Worm (Caenorhabditis elegans): ENCODE measurements around the gene K04A8.19.

K04A8.19 gene

ce11 chrV:6546450-6547171, 7.6 kb downstream of the K04A8.19 start, which contains the start of gene dre-1 (continued):
- no peak for TF ChIP-seq hif-1 (tag; optimal IDR thresholded peaks at IDR 0.05)
- no peak for TF ChIP-seq nhr-48 (tag; optimal IDR thresholded peaks at IDR 0.05)
- no peak for TF ChIP-seq tag-97 (GFP tag; IDR thresholded peaks at IDR 0.05)
- TF ChIP-seq nhr-25 (tag; optimal IDR thresholded peaks at IDR 0.05; ENCODE audit: borderline replicate concordance, insufficient read depth), result no peak
- no peak for TF ChIP-seq lin-1 (GFP tag; IDR thresholded peaks at IDR 0.05)
- TF ChIP-seq lin-15B (tag; optimal IDR thresholded peaks at IDR 0.05), result no peak
- no peak for TF ChIP-seq ZK546.5 (tag; optimal IDR thresholded peaks at IDR 0.05)
- TF ChIP-seq dmd-9 (GFP tag; IDR thresholded peaks at IDR 0.05), result no peak
- 0 out of 2 replicates have a peak, but pooled peaks have one; percentile 18 for TF ChIP-seq dmd-6 (GFP tag; IDR thresholded peaks at IDR 0.05)
- TF ChIP-seq nhr-10 (tag; optimal IDR thresholded peaks at IDR 0.05), result no peak
- no peak for TF ChIP-seq D1046.2 (GFP tag; IDR thresholded peaks at IDR 0.05)
- TF ChIP-seq pqm-1 (tag; optimal IDR thresholded peaks at IDR 0.05), result peak; percentile 37
- no peak for TF ChIP-seq ceh-62 (tag; optimal IDR thresholded peaks at IDR 0.05)
- TF ChIP-seq set-16 (GFP tag; IDR thresholded peaks at IDR 0.05), result no peak
- peak; percentile 45 for TF ChIP-seq nhr-28 (tag; optimal IDR thresholded peaks at IDR 0.05)
- TF ChIP-seq lin-29 (GFP tag; IDR thresholded peaks at IDR 0.05), result no peak
- TF ChIP-seq F49E8.2 (tag; optimal IDR thresholded peaks at IDR 0.05; ENCODE audit: borderline replicate concordance), result no peak
- TF ChIP-seq nhr-6 (tag; optimal IDR thresholded peaks at IDR 0.05), result no peak
- TF ChIP-seq tra-1 (GFP tag; IDR thresholded peaks at IDR 0.05), result no peak
- TF ChIP-seq aha-1 (tag), result peak; percentile 71
- TF ChIP-seq zip-11 (GFP tag; IDR thresholded peaks at IDR 0.05), result no peak
- no peak for TF ChIP-seq duxl-1 (tag; optimal IDR thresholded peaks at IDR 0.05; ENCODE audit: poor library complexity)
- no peak for TF ChIP-seq fos-1 (tag; optimal IDR thresholded peaks at IDR 0.05)
- TF ChIP-seq nhr-102 (tag; optimal IDR thresholded peaks at IDR 0.05), result no peak
- no peak for TF ChIP-seq cey-2 (tag; optimal IDR thresholded peaks at IDR 0.05; ENCODE audit: borderline replicate concordance, insufficient read depth)
- no peak for TF ChIP-seq F10B5.3 (tag; optimal IDR thresholded peaks at IDR 0.05)
- TF ChIP-seq daf-16 (GFP tag; optimal IDR thresholded peaks at IDR 0.05), result no peak
- TF ChIP-seq daf-16 (tag; optimal IDR thresholded peaks at IDR 0.05), result peak; percentile 26
- TF ChIP-seq mdt-29 (GFP tag; IDR thresholded peaks at IDR 0.05), result no peak
- no peak for TF ChIP-seq F37D6.2 (tag; optimal IDR thresholded peaks at IDR 0.05)
- TF ChIP-seq unc-39 (tag; optimal IDR thresholded peaks at IDR 0.05), result no peak
- TF ChIP-seq hlh-30 (tag; optimal IDR thresholded peaks at IDR 0.05; ENCODE audit: insufficient read depth), result peak; percentile 11
- TF ChIP-seq T26A8.4 (GFP tag; IDR thresholded peaks at IDR 0.05), result no peak
- TF ChIP-seq zfp-2 (tag; optimal IDR thresholded peaks at IDR 0.05), result no peak
- TF ChIP-seq nhr-237 (tag; optimal IDR thresholded peaks at IDR 0.05), result no peak
- TF ChIP-seq snpc-1.2 (GFP tag; IDR thresholded peaks at IDR 0.05), result no peak

ce11 chrV:6544999-6545398, 9.2 kb downstream of the K04A8.19 start:
- TF ChIP-seq mes-2 (tag; optimal IDR thresholded peaks at IDR 0.05; ENCODE audit: poor library complexity, severe bottlenecking) (no peak), nhr-25 (tag; optimal IDR thresholded peaks at IDR 0.05; ENCODE audit: borderline replicate concordance, insufficient read depth) (peak; percentile 33), egl-43 (GFP tag; IDR thresholded peaks at IDR 0.05) (no peak), nhr-41 (GFP tag; IDR thresholded peaks at IDR 0.05) (no peak), nhr-102 (tag; optimal IDR thresholded peaks at IDR 0.05) (no peak), ceh-32 (tag; optimal IDR thresholded peaks at IDR 0.05; ENCODE audit: poor library complexity) (no peak), mxl-3 (GFP tag; optimal IDR thresholded peaks at IDR 0.05) (peak; percentile 57), zag-1 (tag; optimal IDR thresholded peaks at IDR 0.05) (no peak), F44E2.7 (GFP tag; IDR thresholded peaks at IDR 0.05) (no peak), duxl-1 (tag; optimal IDR thresholded peaks at IDR 0.05; ENCODE audit: poor library complexity) (no peak), unc-62 (GFP tag; optimal IDR thresholded peaks at IDR 0.05 in 1 of 2) (peak in 1 of 2 experiments; percentile 78), unc-62 (tag; optimal IDR thresholded peaks at IDR 0.05) (no peak), arid-1 (GFP tag; conservative IDR thresholded peaks at IDR 0.05) (no peak), nhr-76 (tag; optimal IDR thresholded peaks at IDR 0.05) (no peak), nhr-77 (tag; optimal IDR thresholded peaks at IDR 0.05) (no peak), ceh-62 (tag; optimal IDR thresholded peaks at IDR 0.05) (no peak), pqm-1 (tag; optimal IDR thresholded peaks at IDR 0.05) (no peak), snpc-1.2 (GFP tag; IDR thresholded peaks at IDR 0.05) (no peak), lin-39 (tag; optimal IDR thresholded peaks at IDR 0.05) (no peak), fkh-10 (GFP tag; optimal IDR thresholded peaks at IDR 0.05) (no peak), zfp-2 (tag; optimal IDR thresholded peaks at IDR 0.05) (no peak), lin-38 (GFP tag; IDR thresholded peaks at IDR 0.05) (no peak)

All from whole organism, L4 larva.